Worm (Caenorhabditis elegans): ENCODE results near the gene K08D9.2.

DNA sequence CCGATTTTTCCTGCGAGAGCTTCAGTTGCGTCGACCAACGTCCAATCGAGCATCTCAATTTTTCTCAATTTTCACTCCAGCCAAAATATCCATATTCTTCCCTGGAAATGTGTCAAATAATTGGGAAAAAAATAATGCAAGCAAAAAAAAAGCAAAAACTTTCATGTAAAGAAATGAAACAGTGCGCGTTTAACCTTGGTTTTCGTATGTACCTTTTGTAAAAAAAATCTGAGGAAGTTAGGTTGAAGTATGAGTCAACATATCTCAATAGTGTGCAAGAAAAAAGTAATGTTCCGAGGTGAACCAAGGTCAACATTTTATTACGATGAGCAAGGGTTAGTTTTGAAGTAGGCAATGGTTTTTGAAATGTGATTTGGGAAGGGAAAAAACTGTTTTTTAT lies 22.7 kb downstream of the K08D9.2 start, which contains the start of gene T28A11.13:
- TF ChIP-seq ama-1 (optimal IDR thresholded peaks at IDR 0.05) (no peak), pha-4 (tag; optimal IDR thresholded peaks at IDR 0.05) (no peak), ceh-19 (GFP tag; optimal IDR thresholded peaks at IDR 0.05) (no peak), tbx-2 (tag; optimal IDR thresholded peaks at IDR 0.05) (no peak), unc-55 (GFP tag; optimal IDR thresholded peaks at IDR 0.05) (no peak), hlh-30 (tag; optimal IDR thresholded peaks at IDR 0.05; ENCODE audit: insufficient read depth) (no peak), ceh-31 (tag; optimal IDR thresholded peaks at IDR 0.05) (no peak), ceh-2 (tag; optimal IDR thresholded peaks at IDR 0.05) (no peak), nfya-1 (tag; optimal IDR thresholded peaks at IDR 0.05) (no peak)
